Worm (Caenorhabditis elegans) whole organism, L4 larva: ENCODE data around the gene lgc-16.

ENCODE experiments used
- D1046.2 ChIP-seq: fragments of 200-800 bp; sonication (Bioruptor generic); IDR thresholded peaks from 2 replicates; pipeline ENCODE4 v1.3.6; 2022; ENCODE audit warnings: missing genetic modification characterization, missing compliant biosample characterization
- F10B5.3 ChIP-seq: sonication (generic microtip); optimal IDR thresholded peaks from 2 replicates; lab custom pipeline; 2016; ENCODE audit warnings: mild to moderate bottlenecking, missing genetic modification characterization, missing compliant biosample characterization
- F44E2.7 ChIP-seq: fragments of 200-800 bp; sonication (Bioruptor generic); IDR thresholded peaks from 2 replicates; pipeline ENCODE4 v2.1.2; 2022; ENCODE audit warnings: missing genetic modification characterization, missing compliant biosample characterization
- T26A8.4 ChIP-seq: fragments of 200-800 bp; sonication (Bioruptor generic); IDR thresholded peaks from 2 replicates; pipeline ENCODE4 v1.3.6; 2022; ENCODE audit warnings: missing genetic modification characterization, missing compliant biosample characterization
- Y48G9A.11 ChIP-seq: fragments of 200-800 bp; sonication (Bioruptor generic); IDR thresholded peaks from 2 replicates; pipeline ENCODE4 v1.3.6; 2022; ENCODE audit warnings: missing genetic modification reagents, missing genetic modification characterization, missing compliant biosample characterization
- Y75B8A.6 ChIP-seq: fragments of 200-800 bp; sonication (Bioruptor generic); IDR thresholded peaks from 2 replicates; pipeline ENCODE4 v1.3.6; 2022; ENCODE audit warnings: missing genetic modification reagents, missing genetic modification characterization, missing compliant biosample characterization
- aly-2 ChIP-seq: sonication (generic microtip); optimal IDR thresholded peaks from 2 replicates; lab custom pipeline; 2018; ENCODE audit warnings: missing biosample characterization, missing genetic modification characterization
- ama-1 ChIP-seq: fragments of 150-350 bp; optimal IDR thresholded peaks from 2 replicates; lab custom pipeline; 2014; ENCODE audit warnings: inconsistent platforms, mixed read lengths
- arid-1 ChIP-seq: fragments of 200-800 bp; sonication (Bioruptor generic); conservative IDR thresholded peaks from 2 replicates; pipeline ENCODE4 v1.3.6; 2022; ENCODE audit warnings: missing genetic modification reagents, missing genetic modification characterization, missing compliant biosample characterization
- attf-4 ChIP-seq: sonication (generic microtip); optimal IDR thresholded peaks from 3 replicates; lab custom pipeline; 2017; ENCODE audit warnings: missing biosample characterization, missing genetic modification characterization
- ces-1 ChIP-seq: fragments of 150-350 bp; sonication (generic microtip); optimal IDR thresholded peaks from 4 replicates; lab custom pipeline; 2014; ENCODE audit warnings: missing biosample characterization, missing genetic modification reagents, missing genetic modification characterization
- cey-2 ChIP-seq: sonication (generic microtip); optimal IDR thresholded peaks from 3 replicates; lab custom pipeline; 2017; ENCODE audit warnings: missing genetic modification characterization, mild to moderate bottlenecking, missing compliant biosample characterization, antibody characterized with exemption, borderline replicate concordance; ENCODE audit not compliant: insufficient read depth
- ctbp-1 ChIP-seq: fragments of 200-800 bp; sonication (Bioruptor generic); IDR thresholded peaks from 2 replicates; pipeline ENCODE4 v1.3.6; 2022; ENCODE audit warnings: missing genetic modification reagents, missing genetic modification characterization, missing compliant biosample characterization
- daf-16 ChIP-seq, 3 experiments: sonication (generic microtip); optimal IDR thresholded peaks; 2 replicates each; lab custom pipeline; 2016 to 2017; ENCODE audit warnings: missing genetic modification characterization in 3 of 3, missing genetic modification reagents in 3 of 3, mild to moderate bottlenecking in 2 of 3, missing compliant biosample characterization in 2 of 3, missing biosample characterization in 1 of 3, moderate library complexity in 1 of 3
- daf-8 ChIP-seq: fragments of 200-800 bp; sonication (Bioruptor generic); IDR thresholded peaks from 2 replicates; pipeline ENCODE4 v1.3.6; 2022; ENCODE audit warnings: missing genetic modification characterization, missing compliant biosample characterization
- fkh-10 ChIP-seq: fragments of 150-350 bp; optimal IDR thresholded peaks from 2 replicates; lab custom pipeline; 2014; ENCODE audit warnings: missing biosample characterization, missing genetic modification reagents, missing genetic modification characterization
- gei-8 ChIP-seq: fragments of 200-800 bp; sonication (Bioruptor generic); optimal IDR thresholded peaks from 2 replicates; lab custom pipeline; 2018; ENCODE audit warnings: mild to moderate bottlenecking, missing genetic modification characterization, missing compliant biosample characterization
- hmg-1.1 ChIP-seq: fragments of 200-800 bp; sonication (Bioruptor generic); IDR thresholded peaks from 2 replicates; pipeline ENCODE4 v1.3.6; 2022; ENCODE audit warnings: missing genetic modification reagents, missing genetic modification characterization, missing compliant biosample characterization
- jun-1 ChIP-seq: fragments of 150-350 bp; optimal IDR thresholded peaks from 2 replicates; lab custom pipeline; 2014; ENCODE audit warnings: missing biosample characterization, missing genetic modification reagents, missing genetic modification characterization
- lin-1 ChIP-seq: fragments of 200-800 bp; sonication (Bioruptor generic); IDR thresholded peaks from 2 replicates; pipeline ENCODE4 v1.3.6; 2022; ENCODE audit warnings: missing genetic modification reagents, missing genetic modification characterization, missing compliant biosample characterization
- lin-15B ChIP-seq: fragments of 150-350 bp; sonication (generic microtip); optimal IDR thresholded peaks from 3 replicates; lab custom pipeline; 2014; ENCODE audit warnings: missing biosample characterization, missing genetic modification characterization
- lin-38 ChIP-seq: fragments of 200-800 bp; sonication (Bioruptor generic); IDR thresholded peaks from 2 replicates; pipeline ENCODE4 v1.3.6; 2022; ENCODE audit warnings: missing genetic modification reagents, missing genetic modification characterization, missing compliant biosample characterization
- madf-5 ChIP-seq, 2 experiments: fragments of 200-800 bp; sonication (Bioruptor generic); IDR thresholded peaks; 2 replicates each; pipeline ENCODE4 v1.3.6; 2022; ENCODE audit warnings: missing compliant biosample characterization in 2 of 2, missing genetic modification characterization in 2 of 2
- madf-9 ChIP-seq: fragments of 200-800 bp; sonication (Bioruptor generic); conservative IDR thresholded peaks from 2 replicates; pipeline ENCODE4 v1.3.6; 2022; ENCODE audit warnings: missing genetic modification reagents, missing genetic modification characterization, missing compliant biosample characterization
- mdt-29 ChIP-seq: fragments of 200-800 bp; sonication (Bioruptor generic); IDR thresholded peaks from 2 replicates; pipeline ENCODE4 v1.3.6; 2022; ENCODE audit warnings: missing genetic modification reagents, missing genetic modification characterization, missing compliant biosample characterization
- mxl-2 ChIP-seq: fragments of 200-800 bp; sonication (Bioruptor generic); conservative IDR thresholded peaks from 2 replicates; pipeline ENCODE4 v1.3.6; 2022; ENCODE audit warnings: missing genetic modification reagents, missing genetic modification characterization, missing compliant biosample characterization
- nhr-10 ChIP-seq: fragments of 150-350 bp; optimal IDR thresholded peaks from 2 replicates; lab custom pipeline; 2014; ENCODE audit warnings: missing biosample characterization, missing genetic modification characterization
- nhr-48 ChIP-seq: sonication (generic microtip); optimal IDR thresholded peaks from 2 replicates; lab custom pipeline; 2016; ENCODE audit warnings: mild to moderate bottlenecking, missing genetic modification characterization, missing compliant biosample characterization
- pha-4 ChIP-seq, 2 experiments: fragments of 150-350 bp in 1 of 2; fragments of 200-800 bp in 1 of 2; sonication (Bioruptor generic) in 1 of 2; IDR thresholded peaks in 1 of 2; optimal IDR thresholded peaks in 1 of 2; 2 replicates each; pipeline versions ENCODE4 v1.3.6 to Lab custom; 2014 to 2022; ENCODE audit warnings: missing genetic modification characterization in 2 of 2, missing genetic modification reagents in 2 of 2, missing biosample characterization in 1 of 2, missing compliant biosample characterization in 1 of 2
- rbr-2 ChIP-seq: sonication (generic microtip); optimal IDR thresholded peaks from 2 replicates; lab custom pipeline; 2016; ENCODE audit warnings: missing genotype, missing genetic modification characterization, missing compliant biosample characterization
- saeg-2 ChIP-seq: fragments of 200-800 bp; sonication (Bioruptor generic); IDR thresholded peaks from 2 replicates; pipeline ENCODE4 v1.3.6; 2022; ENCODE audit warnings: missing genetic modification reagents, missing genetic modification characterization, missing compliant biosample characterization
- sdz-12 ChIP-seq: fragments of 200-800 bp; sonication (Bioruptor generic); optimal IDR thresholded peaks from 2 replicates; lab custom pipeline; 2018; ENCODE audit warnings: mild to moderate bottlenecking, missing genetic modification characterization, missing compliant biosample characterization
- set-16 ChIP-seq: fragments of 200-800 bp; sonication (Bioruptor generic); IDR thresholded peaks from 2 replicates; pipeline ENCODE4 v1.3.6; 2022; ENCODE audit warnings: missing genetic modification reagents, missing genetic modification characterization, missing compliant biosample characterization
- spr-1 ChIP-seq: sonication (generic microtip); optimal IDR thresholded peaks from 2 replicates; lab custom pipeline; 2016; ENCODE audit warnings: mild to moderate bottlenecking, missing genetic modification characterization, missing compliant biosample characterization
- unc-130 ChIP-seq: sonication (generic microtip); optimal IDR thresholded peaks from 2 replicates; lab custom pipeline; 2016; ENCODE audit warnings: missing genetic modification reagents, missing genetic modification characterization, missing compliant biosample characterization
- unc-39 ChIP-seq: sonication (generic microtip); optimal IDR thresholded peaks from 2 replicates; lab custom pipeline; 2017; ENCODE audit warnings: missing biosample characterization, missing genetic modification characterization
- zfp-2 ChIP-seq: sonication (generic microtip); optimal IDR thresholded peaks from 2 replicates; lab custom pipeline; 2016; ENCODE audit warnings: mild to moderate bottlenecking, missing genetic modification characterization, missing compliant biosample characterization
- zip-11 ChIP-seq: fragments of 200-800 bp; sonication (Bioruptor generic); IDR thresholded peaks from 2 replicates; pipeline ENCODE4 v1.3.6; 2022; ENCODE audit warnings: missing genetic modification characterization, missing compliant biosample characterization
- ztf-7 ChIP-seq: fragments of 150-350 bp; optimal IDR thresholded peaks from 2 replicates; lab custom pipeline; 2014; ENCODE audit warnings: missing biosample characterization, missing genetic modification characterization

The lgc-16 gene

DNA sequence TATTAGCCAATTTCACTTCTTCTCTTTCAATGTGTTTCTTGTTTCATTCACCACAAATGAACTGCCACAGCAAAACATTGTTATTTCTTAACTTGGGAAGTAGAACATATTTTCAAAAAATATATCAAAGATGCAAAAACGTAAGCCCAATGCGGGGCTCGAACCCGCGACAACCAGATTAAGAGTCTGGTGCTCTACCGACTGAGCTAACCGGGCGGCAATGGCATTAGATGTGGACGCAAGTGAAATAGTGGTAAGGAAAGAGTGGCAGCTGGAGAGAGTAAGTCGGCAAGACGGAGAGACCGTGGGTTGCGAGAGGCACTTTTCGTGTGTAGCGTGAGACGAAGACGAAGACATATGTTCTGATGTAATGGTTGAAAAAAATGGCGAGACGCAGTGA lies 12.4 kb upstream of the lgc-16 start (continued):
- TF ChIP-seq ctbp-1: peak; percentile 97
- peak; percentile 69 for TF ChIP-seq unc-130
- TF ChIP-seq sdz-12 (GFP tag; lab: Kevin White, UChicago): no peak
- no peak for TF ChIP-seq set-16 (GFP tag; lab: Robert Waterston, UW)
- peak; percentile 91 for TF ChIP-seq D1046.2
- peak; percentile 93 for TF ChIP-seq T26A8.4
- 0 out of 2 replicates have a peak, but pooled peaks have one; percentile 77 for TF ChIP-seq F44E2.7 (GFP tag; lab: Robert Waterston, UW)
- TF ChIP-seq nhr-10 (tag; lab: Kevin White, UChicago): no peak
- TF ChIP-seq fkh-10: peak; percentile 65
- TF ChIP-seq nhr-48 (tag; lab: Kevin White, UChicago): peak; percentile 73
- TF ChIP-seq saeg-2 (GFP tag; lab: Robert Waterston, UW): peak; percentile 72; the same call in 1 of the 2 replicates
- no peak for TF ChIP-seq aly-2 (tag; lab: Kevin White, UChicago)
- peak; percentile 74 for TF ChIP-seq mxl-2 (GFP tag; lab: Robert Waterston, UW)
- peak; percentile 15; the same call in 1 of the 2 replicates for TF ChIP-seq zip-11 (GFP tag; lab: Robert Waterston, UW)
- peak; percentile 80 for TF ChIP-seq ztf-7 (tag; lab: Kevin White, UChicago)
- peak; percentile 80; the same call in 1 of the 2 replicates for TF ChIP-seq daf-8 (GFP tag; lab: Robert Waterston, UW)
- peak; percentile 82 for TF ChIP-seq lin-38 (GFP tag; lab: Robert Waterston, UW)
- TF ChIP-seq arid-1 (GFP tag; lab: Robert Waterston, UW): peak; percentile 94
- peak; percentile 44 to 93 for TF ChIP-seq daf-16 (GFP tag; optimal IDR thresholded peaks at IDR 0.05; lab: Kevin White, UChicago)
- TF ChIP-seq daf-16 (tag; optimal IDR thresholded peaks at IDR 0.05; lab: Kevin White, UChicago): peak; percentile 72
- TF ChIP-seq madf-5 (GFP tag; IDR thresholded peaks at IDR 0.05; lab: Robert Waterston, UW): peak in 1 of 2 experiments; percentile 88
- TF ChIP-seq zfp-2: peak; percentile 62
- peak; percentile 90 for TF ChIP-seq Y75B8A.6 (GFP tag; lab: Robert Waterston, UW)
- TF ChIP-seq ama-1 (lab: Kevin White, UChicago): no peak

DNA sequence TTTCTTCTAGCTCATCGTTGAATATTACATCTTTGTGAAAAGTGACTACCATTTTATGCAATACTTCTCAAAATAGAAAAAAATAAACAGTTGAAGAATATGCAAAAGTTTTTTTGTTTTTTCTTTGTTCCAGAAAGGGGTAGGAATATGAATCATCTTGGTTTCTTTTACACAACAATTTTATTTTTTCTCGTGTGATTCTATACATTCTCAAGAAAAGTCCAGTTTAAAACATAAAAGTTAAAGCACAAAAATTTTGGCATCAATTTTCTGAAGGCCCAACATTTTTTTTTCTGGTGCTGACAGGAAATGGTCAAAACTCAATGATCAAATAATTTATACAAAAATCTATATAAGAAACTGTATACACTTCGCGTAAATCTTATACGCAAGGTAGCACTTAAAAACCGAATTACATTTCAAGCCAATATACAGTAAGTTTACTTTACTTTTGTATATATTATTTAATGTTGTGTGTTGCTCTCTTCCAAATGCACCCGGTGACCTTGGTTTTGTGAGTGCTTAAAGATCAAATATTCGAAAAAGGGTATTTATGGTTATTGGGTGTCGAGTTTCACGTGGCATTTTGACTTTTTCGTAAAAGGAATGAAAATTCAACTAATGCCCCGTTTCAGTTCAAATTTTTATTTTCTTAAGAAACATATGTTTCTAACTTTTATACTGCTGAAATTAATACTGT lies 9.8 kb upstream of the lgc-16 start, which contains the start of the genes W03G11.2 and lgc-13:
TSS of gene W03G11.2 (minus strand) at position 101 of the 700 bp plus-strand sequence.
TSS of gene lgc-13 (plus strand) at position 650 of the 700 bp plus-strand sequence.
- TF ChIP-seq ces-1 (GFP tag; lab: Kevin White, UChicago) (no peak), cey-2 (tag; lab: Kevin White, UChicago) (no peak), hmg-1.1 (no peak), pha-4 (GFP tag; IDR thresholded peaks at IDR 0.05; lab: Robert Waterston, UW) (no peak), pha-4 (tag; optimal IDR thresholded peaks at IDR 0.05; lab: Kevin White, UChicago) (no peak), unc-39 (tag; lab: Kevin White, UChicago) (no peak), mdt-29 (GFP tag; lab: Robert Waterston, UW) (no peak), madf-5 (GFP tag; IDR thresholded peaks at IDR 0.05; lab: Robert Waterston, UW) (no peak), nhr-48 (tag; lab: Kevin White, UChicago) (no peak), aly-2 (tag; lab: Kevin White, UChicago) (no peak), attf-4 (tag; lab: Kevin White, UChicago) (no peak)
- TF ChIP-seq, all 104 proteins: peak for 0

DNA sequence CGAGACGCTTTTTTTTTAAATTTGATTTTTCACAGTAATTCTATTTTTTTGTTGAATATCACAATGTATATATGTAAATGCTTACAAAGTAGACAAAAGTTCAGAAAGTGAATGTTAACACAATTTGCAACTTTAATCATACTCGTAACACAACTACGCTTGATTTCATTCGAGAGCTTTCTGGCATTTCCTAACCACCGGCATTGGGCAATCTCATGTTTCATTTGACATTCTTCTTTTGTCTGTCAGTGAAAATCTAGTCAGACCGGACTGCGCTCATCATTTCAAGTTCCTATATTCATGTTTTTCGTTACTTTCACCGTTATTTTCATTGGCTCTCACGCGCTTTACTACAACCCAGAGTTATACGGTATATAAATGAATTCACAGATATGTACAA lies 7.2 kb upstream of the lgc-16 start, which contains the start of gene lgc-14:
TSS of gene lgc-14 (plus strand) at position 301 of the 400 bp plus-strand sequence.
- TF ChIP-seq F10B5.3 (tag; lab: Kevin White, UChicago) (no peak), daf-8 (GFP tag; lab: Robert Waterston, UW) (no peak), Y48G9A.11 (GFP tag; lab: Robert Waterston, UW) (no peak), rbr-2 (tag; lab: Kevin White, UChicago) (no peak), saeg-2 (GFP tag; lab: Robert Waterston, UW) (no peak), gei-8 (GFP tag; lab: Kevin White, UChicago) (no peak), lin-1 (GFP tag; lab: Robert Waterston, UW) (no peak), lin-15B (tag; lab: Kevin White, UChicago) (no peak), jun-1 (no peak), fkh-10 (no peak), madf-9 (GFP tag; lab: Robert Waterston, UW) (no peak), cey-2 (tag; lab: Kevin White, UChicago) (no peak), aly-2 (tag; lab: Kevin White, UChicago) (no peak), spr-1 (tag; lab: Kevin White, UChicago) (no peak)
